Fruit fly (Drosophila melanogaster) whole organism, embryonic: Measurements from ENCODE around the gene RpS26.

Experiments
- ATbp ChIP-seq: fragments of 200-800 bp; sonication (Bioruptor generic); optimal IDR thresholded peaks from 2 replicates; lab custom pipeline; 2017; ENCODE audit warnings: missing biosample characterization, mild to moderate bottlenecking, missing genetic modification characterization, missing genetic modification reagents
- Atf3 ChIP-seq: fragments of 200-800 bp; sonication (Bioruptor generic); optimal IDR thresholded peaks from 3 replicates; lab custom pipeline; 2016; ENCODE audit warnings: missing biosample characterization, missing genetic modification characterization
- Atf6 ChIP-seq: fragments of 200-800 bp; sonication (Bioruptor generic); IDR thresholded peaks from 2 replicates; pipeline ENCODE4 v1.3.6; 2022; ENCODE audit warnings: missing biosample characterization, missing genetic modification characterization
- Awh ChIP-seq: fragments of 200-800 bp; sonication (Bioruptor generic); IDR thresholded peaks from 2 replicates; pipeline ENCODE4, ENCODE4 v1.3.6; 2022; ENCODE audit warnings: missing biosample characterization, missing genetic modification characterization
- BEAF-32 ChIP-seq: fragments of 200-800 bp; sonication (Bioruptor generic); optimal IDR thresholded peaks from 3 replicates; lab custom pipeline; 2017; ENCODE audit warnings: missing biosample characterization, missing genetic modification characterization, mild to moderate bottlenecking, moderate library complexity, missing genetic modification reagents
- CG10147 ChIP-seq: fragments of 200-800 bp; sonication (Bioruptor generic); optimal IDR thresholded peaks from 2 replicates; lab custom pipeline; 2019; ENCODE audit warnings: missing biosample characterization, mild to moderate bottlenecking, missing genetic modification characterization, moderate library complexity
- CG10462 ChIP-seq: fragments of 200-800 bp; sonication (Bioruptor generic); optimal IDR thresholded peaks from 2 replicates; lab custom pipeline; 2016; ENCODE audit warnings: missing biosample characterization, missing genetic modification characterization
- CG10565 ChIP-seq: fragments of 200-800 bp; sonication (Bioruptor generic); optimal IDR thresholded peaks from 3 replicates; lab custom pipeline; 2016; ENCODE audit warnings: missing biosample characterization, mild to moderate bottlenecking, missing genetic modification characterization
- CG11723 ChIP-seq: fragments of 200-800 bp; sonication (Bioruptor generic); optimal IDR thresholded peaks from 2 replicates; lab custom pipeline; 2017; ENCODE audit warnings: missing biosample characterization, mild to moderate bottlenecking, missing genetic modification characterization
- CG12659 ChIP-seq: fragments of 200-800 bp; sonication (Bioruptor generic); optimal IDR thresholded peaks from 3 replicates; lab custom pipeline; 2017; ENCODE audit warnings: mild to moderate bottlenecking, missing biosample characterization, missing genetic modification reagents, missing genetic modification characterization
- CG12744 ChIP-seq: fragments of 200-800 bp; sonication (Bioruptor generic); optimal IDR thresholded peaks from 2 replicates; lab custom pipeline; 2016; ENCODE audit warnings: missing biosample characterization, missing genetic modification characterization
- CG1647 ChIP-seq: fragments of 200-800 bp; sonication (Bioruptor generic); optimal IDR thresholded peaks from 3 replicates; lab custom pipeline; 2016; ENCODE audit warnings: missing biosample characterization, missing genetic modification characterization
- CG16863 ChIP-seq: fragments of 200-800 bp; sonication (Bioruptor generic); optimal IDR thresholded peaks from 3 replicates; lab custom pipeline; 2016; ENCODE audit warnings: missing biosample characterization, missing genetic modification characterization
- CG17612 ChIP-seq: fragments of 200-800 bp; sonication (Bioruptor generic); IDR thresholded peaks from 2 replicates; pipeline ENCODE4 v1.3.6; 2022; ENCODE audit warnings: missing biosample characterization, missing genetic modification characterization
- CG17829 ChIP-seq: fragments of 200-800 bp; optimal IDR thresholded peaks from 2 replicates; lab custom pipeline; 2019; ENCODE audit warnings: missing biosample characterization, mild to moderate bottlenecking, missing genetic modification characterization, moderate library complexity
- CG1792 ChIP-seq: fragments of 200-800 bp; sonication (Bioruptor generic); optimal IDR thresholded peaks from 2 replicates; lab custom pipeline; 2016; ENCODE audit warnings: missing biosample characterization, missing genetic modification characterization
- CG18619 ChIP-seq: fragments of 200-800 bp; sonication (Bioruptor generic); optimal IDR thresholded peaks from 3 replicates; lab custom pipeline; 2017; ENCODE audit warnings: missing biosample characterization, mild to moderate bottlenecking, missing genetic modification characterization
- CG2116 ChIP-seq: fragments of 200-800 bp; sonication (Bioruptor generic); optimal IDR thresholded peaks from 3 replicates; lab custom pipeline; 2018; ENCODE audit warnings: missing biosample characterization, mild to moderate bottlenecking, missing genetic modification characterization
- CG2120 ChIP-seq: fragments of 200-800 bp; sonication (Bioruptor generic); optimal IDR thresholded peaks from 3 replicates; lab custom pipeline; 2016; ENCODE audit warnings: missing biosample characterization, missing genetic modification characterization
- CG32767 ChIP-seq: fragments of 200-800 bp; sonication (Bioruptor generic); IDR thresholded peaks from 2 replicates; pipeline ENCODE4 v1.3.6; 2022; ENCODE audit warnings: missing biosample characterization, missing genetic modification characterization
- CG3726 ChIP-seq: fragments of 200-800 bp; sonication (Bioruptor generic); IDR thresholded peaks from 3 replicates; pipeline ENCODE4, ENCODE4 v1.3.6; 2022; ENCODE audit warnings: missing biosample characterization, missing genetic modification characterization
- CG4820 ChIP-seq: fragments of 200-800 bp; sonication (Bioruptor generic); optimal IDR thresholded peaks from 3 replicates; lab custom pipeline; 2016; ENCODE audit warnings: missing biosample characterization, missing genetic modification characterization
- CG7271 ChIP-seq: fragments of 200-800 bp; sonication (Bioruptor generic); optimal IDR thresholded peaks from 2 replicates; lab custom pipeline; 2018; ENCODE audit warnings: missing biosample characterization, mild to moderate bottlenecking, missing genetic modification characterization, moderate library complexity
- CG9727 ChIP-seq: fragments of 200-800 bp; sonication (Bioruptor generic); optimal IDR thresholded peaks from 3 replicates; lab custom pipeline; 2017; ENCODE audit warnings: missing biosample characterization, mild to moderate bottlenecking, missing genetic modification characterization
- CG9797 ChIP-seq: fragments of 200-800 bp; sonication (Bioruptor generic); optimal IDR thresholded peaks from 3 replicates; lab custom pipeline; 2018; ENCODE audit warnings: missing biosample characterization, mild to moderate bottlenecking, missing genetic modification characterization
- CTCF ChIP-seq: fragments of 200-800 bp; sonication (Bioruptor generic); optimal IDR thresholded peaks from 2 replicates; lab custom pipeline; 2017; ENCODE audit warnings: missing biosample characterization, mild to moderate bottlenecking, missing genetic modification characterization, moderate library complexity
- Dad ChIP-seq: fragments of 200-800 bp; sonication (Bioruptor generic); optimal IDR thresholded peaks from 3 replicates; lab custom pipeline; 2016; ENCODE audit warnings: missing biosample characterization, missing genetic modification characterization
- Ravus ChIP-seq: fragments of 200-800 bp; sonication (Bioruptor generic); IDR thresholded peaks from 2 replicates; pipeline ENCODE4 v1.3.6; 2022; ENCODE audit warnings: missing biosample characterization, missing genetic modification characterization
- Side ChIP-seq: fragments of 200-800 bp; sonication (Bioruptor generic); optimal IDR thresholded peaks from 2 replicates; lab custom pipeline; 2016; ENCODE audit warnings: missing biosample characterization, missing genetic modification characterization
- Ssrp ChIP-seq: fragments of 200-800 bp; sonication (Bioruptor generic); optimal IDR thresholded peaks from 2 replicates; lab custom pipeline; 2018; ENCODE audit warnings: missing biosample characterization, mild to moderate bottlenecking, missing genetic modification characterization, moderate library complexity
- amos ChIP-seq: fragments of 200-800 bp; sonication (Bioruptor generic); IDR thresholded peaks from 2 replicates; pipeline ENCODE4 v1.3.6; 2022; ENCODE audit warnings: missing biosample characterization, missing genetic modification characterization; ENCODE audit not compliant: partially characterized antibody
- ap ChIP-seq: fragments of 200-800 bp; sonication (Bioruptor generic); IDR thresholded peaks from 2 replicates; pipeline ENCODE4 v1.3.6; 2022; ENCODE audit warnings: missing biosample characterization, missing genetic modification characterization
- bbx ChIP-seq: fragments of 200-800 bp; sonication (Bioruptor generic); IDR thresholded peaks from 2 replicates; pipeline ENCODE4 v1.3.6; 2022; ENCODE audit warnings: missing biosample characterization, missing genetic modification characterization; ENCODE audit not compliant: partially characterized antibody
- corto ChIP-seq: fragments of 200-800 bp; sonication (Bioruptor generic); optimal IDR thresholded peaks from 2 replicates; lab custom pipeline; 2016; ENCODE audit warnings: missing biosample characterization, mild to moderate bottlenecking, missing genetic modification characterization, moderate library complexity
- crol ChIP-seq: fragments of 200-800 bp; sonication (Bioruptor generic); IDR thresholded peaks from 2 replicates; pipeline ENCODE4 v1.3.6; 2022; ENCODE audit warnings: missing biosample characterization, missing genetic modification characterization
- crp ChIP-seq, 2 experiments: fragments of 200-800 bp; sonication (Bioruptor generic); optimal IDR thresholded peaks; 2 replicates in 1 of 2; 3 replicates in 1 of 2; lab custom pipeline; 2017; ENCODE audit warnings: missing biosample characterization in 2 of 2, missing genetic modification characterization in 2 of 2, mild to moderate bottlenecking in 1 of 2, moderate library complexity in 1 of 2
- en ChIP-seq: fragments of 200-800 bp; sonication (Bioruptor generic); optimal IDR thresholded peaks from 2 replicates; lab custom pipeline; 2016; ENCODE audit warnings: missing biosample characterization, missing genetic modification characterization
- esg ChIP-seq: fragments of 200-800 bp; sonication (Bioruptor generic); conservative IDR thresholded peaks from 2 replicates; pipeline ENCODE4 v1.3.6; 2022; ENCODE audit warnings: missing biosample characterization, missing genetic modification characterization
- gem ChIP-seq: fragments of 200-800 bp; sonication (Bioruptor generic); optimal IDR thresholded peaks from 2 replicates; lab custom pipeline; 2019; ENCODE audit warnings: missing biosample characterization, mild to moderate bottlenecking, missing genetic modification characterization, moderate library complexity
- gfzf ChIP-seq: fragments of 200-800 bp; sonication (Bioruptor generic); optimal IDR thresholded peaks from 2 replicates; lab custom pipeline; 2016; ENCODE audit warnings: missing biosample characterization, mild to moderate bottlenecking, missing genetic modification characterization, moderate library complexity
- gro ChIP-seq: fragments of 200-800 bp; sonication (Bioruptor generic); optimal IDR thresholded peaks from 2 replicates; lab custom pipeline; 2016; ENCODE audit warnings: missing biosample characterization, missing genetic modification characterization
- inv ChIP-seq: fragments of 200-800 bp; sonication (Bioruptor generic); IDR thresholded peaks from 2 replicates; pipeline ENCODE4 v1.3.6; 2022; ENCODE audit warnings: missing biosample characterization, missing genetic modification characterization; ENCODE audit not compliant: partially characterized antibody
- mam ChIP-seq: fragments of 200-800 bp; sonication (Bioruptor generic); optimal IDR thresholded peaks from 3 replicates; lab custom pipeline; 2016; ENCODE audit warnings: missing biosample characterization, missing genetic modification characterization
- org-1 ChIP-seq: fragments of 200-800 bp; sonication (Bioruptor generic); optimal IDR thresholded peaks from 2 replicates; lab custom pipeline; 2017; ENCODE audit warnings: missing biosample characterization, missing genetic modification characterization
- otp ChIP-seq: fragments of 200-800 bp; sonication (Bioruptor generic); IDR thresholded peaks from 3 replicates; pipeline ENCODE4, ENCODE4 v1.3.6; 2022; ENCODE audit warnings: missing biosample characterization, missing genetic modification characterization
- ranshi ChIP-seq: fragments of 200-800 bp; sonication (Bioruptor generic); IDR thresholded peaks from 2 replicates; pipeline ENCODE4 v1.3.6; 2022; ENCODE audit warnings: missing biosample characterization, missing genetic modification characterization
- ro ChIP-seq: fragments of 200-800 bp; sonication (Bioruptor generic); IDR thresholded peaks from 2 replicates; pipeline ENCODE4 v1.3.6; 2022; ENCODE audit warnings: missing biosample characterization, missing genetic modification characterization
- sima ChIP-seq: fragments of 200-800 bp; sonication (Bioruptor generic); optimal IDR thresholded peaks from 2 replicates; lab custom pipeline; 2016; ENCODE audit warnings: missing biosample characterization, missing genetic modification characterization
- stwl ChIP-seq: fragments of 200-800 bp; sonication (Bioruptor generic); optimal IDR thresholded peaks from 3 replicates; lab custom pipeline; 2018; ENCODE audit warnings: missing biosample characterization, mild to moderate bottlenecking, missing genetic modification characterization, moderate library complexity
- tap ChIP-seq: fragments of 200-800 bp; optimal IDR thresholded peaks from 3 replicates; lab custom pipeline; 2019; ENCODE audit warnings: missing biosample characterization, mild to moderate bottlenecking, missing genetic modification characterization, moderate library complexity
- tio ChIP-seq: fragments of 200-800 bp; sonication (Bioruptor generic); optimal IDR thresholded peaks from 2 replicates; lab custom pipeline; 2017; ENCODE audit warnings: missing biosample characterization, missing genetic modification characterization, inconsistent platforms
- trem ChIP-seq: fragments of 200-800 bp; optimal IDR thresholded peaks from 3 replicates; lab custom pipeline; 2019; ENCODE audit warnings: missing biosample characterization, mild to moderate bottlenecking, missing genetic modification characterization, moderate library complexity

RpS26 gene

DNA sequence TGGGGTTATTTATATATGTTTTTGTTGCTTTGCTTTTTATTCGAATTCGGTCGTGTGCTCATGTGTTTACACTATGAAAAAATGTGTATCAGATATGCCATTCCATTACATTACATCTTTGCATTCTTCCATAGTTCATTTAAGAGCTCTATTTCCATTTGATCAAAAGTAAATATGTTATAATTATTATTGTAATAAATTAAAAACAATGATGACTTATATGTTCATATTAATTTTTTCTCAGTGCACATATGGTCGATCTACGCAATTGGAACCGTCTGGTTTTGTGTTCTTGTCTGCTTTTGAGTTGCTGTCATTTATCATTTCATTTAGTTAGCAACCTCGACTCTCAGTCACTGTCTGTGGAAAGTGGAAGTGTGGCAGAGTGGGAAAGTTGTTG is 34.4 kb upstream of the RpS26 start (continued):
- TF ChIP-seq CG16863 (GFP tag; lab: Kevin White, UChicago) = no peak
- peak; percentile 92 for TF ChIP-seq Ssrp (tag; lab: Kevin White, UChicago)
- TF ChIP-seq org-1 (GFP tag; lab: Kevin White, UChicago) = peak; percentile 78
- peak; percentile 15 for TF ChIP-seq CG2120 (GFP tag; lab: Kevin White, UChicago)
- peak; percentile 19 for TF ChIP-seq Side (GFP tag; lab: Kevin White, UChicago)
- TF ChIP-seq CG10462 (GFP tag; lab: Kevin White, UChicago) = peak; percentile 75
- TF ChIP-seq tio = peak; percentile 78
- peak; percentile 82 for TF ChIP-seq CG12659
- peak; percentile 55 for TF ChIP-seq CG1647
- TF ChIP-seq otp (GFP tag; lab: Robert Waterston, UW) = peak; percentile 92; the same call in 2 of the 3 replicates
- TF ChIP-seq ro (GFP tag; lab: Robert Waterston, UW) = peak; percentile 74
- peak; percentile 72 for TF ChIP-seq CG11723 (GFP tag; lab: Kevin White, UChicago)
- TF ChIP-seq en (GFP tag; lab: Kevin White, UChicago) = no peak
- TF ChIP-seq CG12744 (GFP tag; lab: Kevin White, UChicago) = no peak
- peak; percentile 45 for TF ChIP-seq CG10565 (GFP tag; lab: Kevin White, UChicago)
- TF ChIP-seq CG3726 (GFP tag; lab: Robert Waterston, UW) = no peak
- peak; percentile 97 for TF ChIP-seq CG17829 (tag; lab: Kevin White, UChicago)
- peak in 1 of 2 experiments; percentile 14 for TF ChIP-seq crp (GFP tag; optimal IDR thresholded peaks at IDR 0.05; lab: Kevin White, UChicago)
- peak; percentile 96 for TF ChIP-seq gem (tag; lab: Kevin White, UChicago)
- TF ChIP-seq CG18619 = peak; percentile 81
- no peak for TF ChIP-seq Dad (GFP tag; lab: Kevin White, UChicago)
- TF ChIP-seq trem = peak; percentile 92
- TF ChIP-seq crol (GFP tag; lab: Robert Waterston, UW) = peak; percentile 58
- no peak for TF ChIP-seq BEAF-32
- peak; percentile 60; the same call in 1 of the 2 replicates for TF ChIP-seq CG17612
- peak; percentile 63 for TF ChIP-seq stwl (tag; lab: Kevin White, UChicago)
- TF ChIP-seq amos (GFP tag; lab: Robert Waterston, UW) = no peak
- no peak for TF ChIP-seq bbx (GFP tag; lab: Robert Waterston, UW)
- peak; percentile 79 for TF ChIP-seq ap (GFP tag; lab: Robert Waterston, UW)
- peak; percentile 66 for TF ChIP-seq CG7271 (tag; lab: Kevin White, UChicago)
- no peak for TF ChIP-seq CG10147 (GFP tag; lab: Kevin White, UChicago)
- TF ChIP-seq sima (GFP tag; lab: Kevin White, UChicago) = no peak
- peak; percentile 92 for TF ChIP-seq Awh (GFP tag; lab: Robert Waterston, UW)
- TF ChIP-seq CG1792 (GFP tag; lab: Kevin White, UChicago) = peak; percentile 26
- peak; percentile 88 for TF ChIP-seq ATbp (GFP tag; lab: Kevin White, UChicago)
- TF ChIP-seq Ravus (GFP tag; lab: Robert Waterston, UW) = peak; percentile 84
- peak; percentile 91 for TF ChIP-seq tap
- TF ChIP-seq inv (GFP tag; lab: Robert Waterston, UW) = no peak
- peak; percentile 64 for TF ChIP-seq CG2116 (GFP tag; lab: Kevin White, UChicago)
- peak; percentile 16 for TF ChIP-seq mam (GFP tag; lab: Kevin White, UChicago)
- TF ChIP-seq Atf6 = peak; percentile 92; the same call in 1 of the 2 replicates
- peak; percentile 43 for TF ChIP-seq CTCF (GFP tag; lab: Kevin White, UChicago)
- TF ChIP-seq CG4820 (GFP tag; lab: Kevin White, UChicago) = peak; percentile 86
- TF ChIP-seq Atf3 (GFP tag; lab: Kevin White, UChicago) = peak; percentile 41
- peak; percentile 84 for TF ChIP-seq CG32767 (GFP tag; lab: Robert Waterston, UW)
- peak; percentile 94 for TF ChIP-seq CG9727
- TF ChIP-seq ranshi = peak; percentile 95
- TF ChIP-seq CG9797 = peak; percentile 7
- no peak for TF ChIP-seq gro (GFP tag; lab: Kevin White, UChicago)
- no peak for TF ChIP-seq gfzf (GFP tag; lab: Kevin White, UChicago)
- peak; percentile 88 for TF ChIP-seq esg (GFP tag; lab: Robert Waterston, UW)
- no peak for TF ChIP-seq corto (GFP tag; lab: Kevin White, UChicago)
